Fruit fly (Drosophila melanogaster): Measurements from ENCODE around the gene CG8036.

The CG8036 gene

dm6 chr3R:8669029-8669707, 1.5 kb downstream of the CG8036 start (continued):
- peak; percentile 97 for TF ChIP-seq CG6689 (GFP tag; IDR thresholded peaks at IDR 0.05)
- peak; percentile 85 for TF ChIP-seq bigmax (GFP tag; optimal IDR thresholded peaks at IDR 0.05)
- TF ChIP-seq tio (GFP tag; optimal IDR thresholded peaks at IDR 0.05): peak; percentile 95
- TF ChIP-seq danr (GFP tag; IDR thresholded peaks at IDR 0.05): peak; percentile 89
- TF ChIP-seq Hr3 (GFP tag; optimal IDR thresholded peaks at IDR 0.05): peak; percentile 96
- TF ChIP-seq rib (GFP tag; IDR thresholded peaks at IDR 0.05): peak; percentile 96
- TF ChIP-seq dmrt99B (tag; optimal IDR thresholded peaks at IDR 0.05): peak; percentile 98
- TF ChIP-seq wek (GFP tag; optimal IDR thresholded peaks at IDR 0.05): peak; percentile 94
- peak; percentile 97 for TF ChIP-seq Blimp-1 (GFP tag; optimal IDR thresholded peaks at IDR 0.05)
- peak; percentile 99 for TF ChIP-seq CG18262 (tag; optimal IDR thresholded peaks at IDR 0.05)
- TF ChIP-seq zfh2 (GFP tag; optimal IDR thresholded peaks at IDR 0.05): peak; percentile 96
- TF ChIP-seq H15 (GFP tag; IDR thresholded peaks at IDR 0.05): peak; percentile 95
- TF ChIP-seq Max (GFP tag; optimal IDR thresholded peaks at IDR 0.05): peak; percentile 98
- TF ChIP-seq wor (GFP tag; IDR thresholded peaks at IDR 0.05): peak; percentile 90
- peak; percentile 100 for TF ChIP-seq CG11696 (GFP tag; IDR thresholded peaks at IDR 0.05)
- TF ChIP-seq CG3847 (GFP tag; IDR thresholded peaks at IDR 0.05): peak; percentile 95
- peak; percentile 98 for TF ChIP-seq dmrt11E (tag; optimal IDR thresholded peaks at IDR 0.05)
- peak; percentile 77 for TF ChIP-seq Sry-δ (GFP tag; optimal IDR thresholded peaks at IDR 0.05)
- TF ChIP-seq CG15696 (tag; optimal IDR thresholded peaks at IDR 0.05): peak; percentile 93
- peak; percentile 99 for TF ChIP-seq ATbp (GFP tag; optimal IDR thresholded peaks at IDR 0.05)
- TF ChIP-seq Nf-YB (GFP tag; optimal IDR thresholded peaks at IDR 0.05): peak; percentile 89
- peak; percentile 86 for TF ChIP-seq CG4360 (GFP tag; IDR thresholded peaks at IDR 0.05)
- peak; percentile 98 for TF ChIP-seq az2 (GFP tag; optimal IDR thresholded peaks at IDR 0.05)
- peak; percentile 92 for TF ChIP-seq sd (tag; optimal IDR thresholded peaks at IDR 0.05)
- peak; percentile 53; the same call in 2 of the 3 replicates for TF ChIP-seq zen2 (GFP tag; IDR thresholded peaks at IDR 0.05; ENCODE audit: partially characterized antibody)
- TF ChIP-seq CG16813 (GFP tag; IDR thresholded peaks at IDR 0.05; ENCODE audit: partially characterized antibody): peak; percentile 71
- TF ChIP-seq Ada2b (GFP tag; IDR thresholded peaks at IDR 0.05): peak; percentile 97
- peak; percentile 98 for TF ChIP-seq CG6854 (GFP tag; optimal IDR thresholded peaks at IDR 0.05)
- peak; percentile 96 for TF ChIP-seq trem (tag; optimal IDR thresholded peaks at IDR 0.05)
- peak; percentile 94 for TF ChIP-seq CG33557 (GFP tag; optimal IDR thresholded peaks at IDR 0.05)
- TF ChIP-seq CG17359 (tag; optimal IDR thresholded peaks at IDR 0.05): peak; percentile 98
- peak; percentile 95 for TF ChIP-seq btn (GFP tag; optimal IDR thresholded peaks at IDR 0.05)
- peak; percentile 95 for TF ChIP-seq CG10462 (GFP tag; optimal IDR thresholded peaks at IDR 0.05)
- peak; percentile 97 to 98 for TF ChIP-seq bsh (GFP tag; optimal IDR thresholded peaks at IDR 0.05)
- TF ChIP-seq row (GFP tag; IDR thresholded peaks at IDR 0.05): peak; percentile 97
- peak; percentile 96 for TF ChIP-seq sim (GFP tag; IDR thresholded peaks at IDR 0.05)
- TF ChIP-seq vnd (GFP tag; IDR thresholded peaks at IDR 0.05; ENCODE audit: partially characterized antibody): peak; percentile 37
- TF ChIP-seq CG12236 (GFP tag; optimal IDR thresholded peaks at IDR 0.05): peak; percentile 95
- TF ChIP-seq insv (GFP tag; optimal IDR thresholded peaks at IDR 0.05): peak; percentile 53 to 81
- no peak for TF ChIP-seq Tbp (GFP tag; optimal IDR thresholded peaks at IDR 0.05)
- TF ChIP-seq CG17186 (GFP tag; optimal IDR thresholded peaks at IDR 0.05): peak; percentile 93
- peak; percentile 95 for TF ChIP-seq her (GFP tag; optimal IDR thresholded peaks at IDR 0.05)
- TF ChIP-seq dm (GFP tag; optimal IDR thresholded peaks at IDR 0.05): peak; percentile 92
- TF ChIP-seq CG17612 (GFP tag; IDR thresholded peaks at IDR 0.05): peak; percentile 90
- TF ChIP-seq cad (GFP tag; optimal IDR thresholded peaks at IDR 0.05): no peak
- peak; percentile 31 for TF ChIP-seq hkb (optimal IDR thresholded peaks at IDR 0.05)
- peak; percentile 99 for TF ChIP-seq hkb (GFP tag; IDR thresholded peaks at IDR 0.05)
- peak; percentile 97 for TF ChIP-seq CG18619 (GFP tag; optimal IDR thresholded peaks at IDR 0.05)
- peak; percentile 58 for TF ChIP-seq yki (optimal IDR thresholded peaks at IDR 0.05)
- TF ChIP-seq abd-A (tag; optimal IDR thresholded peaks at IDR 0.05): peak; percentile 86

All from whole organism, embryonic.